Fruit fly (Drosophila melanogaster) whole organism, prepupa: ENCODE measurements around the gene Pino.

Experiments used
- Blimp-1 ChIP-seq: fragments of 200-800 bp; sonication (Bioruptor generic); optimal IDR thresholded peaks from 3 replicates; lab custom pipeline; 2017; ENCODE audit warnings: missing biosample characterization, missing genetic modification characterization, mild to moderate bottlenecking, moderate library complexity, missing genetic modification reagents
- CG10631 ChIP-seq: fragments of 200-800 bp; sonication (Bioruptor generic); optimal IDR thresholded peaks from 2 replicates; lab custom pipeline; 2016; ENCODE audit warnings: missing biosample characterization, missing genetic modification characterization
- CG11902 ChIP-seq: fragments of 200-800 bp; sonication (Bioruptor generic); optimal IDR thresholded peaks from 3 replicates; lab custom pipeline; 2016; ENCODE audit warnings: missing biosample characterization, missing genetic modification characterization
- CG16779 ChIP-seq: fragments of 200-800 bp; sonication (Bioruptor generic); optimal IDR thresholded peaks from 3 replicates; lab custom pipeline; 2017; ENCODE audit warnings: missing biosample characterization, mild to moderate bottlenecking, missing genetic modification characterization
- CG3032 ChIP-seq: fragments of 200-800 bp; optimal IDR thresholded peaks from 2 replicates; lab custom pipeline; 2019; ENCODE audit warnings: missing biosample characterization, mild to moderate bottlenecking, missing genetic modification characterization, moderate library complexity
- CG31627 ChIP-seq: fragments of 200-800 bp; sonication (Bioruptor generic); optimal IDR thresholded peaks from 3 replicates; lab custom pipeline; 2016; ENCODE audit warnings: missing biosample characterization, missing genetic modification characterization
- CG32006 ChIP-seq: fragments of 200-800 bp; sonication (Bioruptor generic); optimal IDR thresholded peaks from 3 replicates; lab custom pipeline; 2017; ENCODE audit warnings: missing biosample characterization, mild to moderate bottlenecking, missing genetic modification characterization
- CG34406 ChIP-seq: fragments of 200-800 bp; sonication (Bioruptor generic); optimal IDR thresholded peaks from 3 replicates; lab custom pipeline; 2016; ENCODE audit warnings: missing biosample characterization, missing genetic modification characterization
- CG3919 ChIP-seq: fragments of 200-800 bp; sonication (Bioruptor generic); optimal IDR thresholded peaks from 3 replicates; lab custom pipeline; 2016; ENCODE audit warnings: missing biosample characterization, missing genetic modification characterization
- CG4318 ChIP-seq: fragments of 200-800 bp; sonication (Bioruptor generic); optimal IDR thresholded peaks from 3 replicates; lab custom pipeline; 2017; ENCODE audit warnings: missing biosample characterization, mild to moderate bottlenecking, missing genetic modification characterization
- CG6163 ChIP-seq: fragments of 200-800 bp; sonication (Bioruptor generic); IDR thresholded peaks from 3 replicates; pipeline ENCODE4 v1.3.6; 2022; ENCODE audit warnings: missing biosample characterization, missing genetic modification characterization
- CG6276 ChIP-seq: fragments of 200-800 bp; sonication (Bioruptor generic); optimal IDR thresholded peaks from 2 replicates; lab custom pipeline; 2017; ENCODE audit warnings: missing biosample characterization, mild to moderate bottlenecking, missing genetic modification characterization
- CG6808 ChIP-seq: fragments of 200-800 bp; sonication (Bioruptor generic); optimal IDR thresholded peaks from 3 replicates; lab custom pipeline; 2017; ENCODE audit warnings: missing biosample characterization, missing genetic modification characterization, mild to moderate bottlenecking, moderate library complexity, missing genetic modification reagents
- CG6854 ChIP-seq: fragments of 200-800 bp; sonication (Bioruptor generic); optimal IDR thresholded peaks from 2 replicates; lab custom pipeline; 2017; ENCODE audit warnings: missing biosample characterization, mild to moderate bottlenecking, missing genetic modification characterization
- CG7368 ChIP-seq: fragments of 200-800 bp; sonication (Bioruptor generic); optimal IDR thresholded peaks from 3 replicates; lab custom pipeline; 2016; ENCODE audit warnings: missing biosample characterization, missing genetic modification characterization
- CG8319 ChIP-seq: fragments of 200-800 bp; sonication (Bioruptor generic); optimal IDR thresholded peaks from 3 replicates; lab custom pipeline; 2016; ENCODE audit warnings: missing biosample characterization, missing genetic modification characterization
- CG9139 ChIP-seq: fragments of 200-800 bp; sonication (Bioruptor generic); optimal IDR thresholded peaks from 3 replicates; lab custom pipeline; 2017; ENCODE audit warnings: missing biosample characterization, mild to moderate bottlenecking, missing genetic modification characterization
- Eip75B ChIP-seq: fragments of 200-800 bp; sonication (Bioruptor generic); optimal IDR thresholded peaks from 3 replicates; lab custom pipeline; 2016; ENCODE audit warnings: missing biosample characterization, missing genetic modification characterization
- Eip78C ChIP-seq: fragments of 200-800 bp; sonication (Bioruptor generic); peaks from one replicate; lab custom pipeline; 2016; ENCODE audit warnings: missing biosample characterization, missing genetic modification characterization
- Eip93F ChIP-seq: fragments of 200-800 bp; sonication (Bioruptor generic); optimal IDR thresholded peaks from 2 replicates; lab custom pipeline; 2016; ENCODE audit warnings: missing biosample characterization, mild to moderate bottlenecking, missing genetic modification characterization
- Ets21C ChIP-seq: fragments of 200-800 bp; sonication (Bioruptor generic); optimal IDR thresholded peaks from 3 replicates; lab custom pipeline; 2016; ENCODE audit warnings: missing biosample characterization, missing genetic modification characterization
- Gug ChIP-seq: fragments of 200-800 bp; sonication (Bioruptor generic); IDR thresholded peaks from 2 replicates; pipeline ENCODE4 v1.3.6; 2022; ENCODE audit warnings: missing biosample characterization, missing genetic modification characterization
- Hr39 ChIP-seq: fragments of 200-800 bp; sonication (Bioruptor generic); optimal IDR thresholded peaks from 2 replicates; lab custom pipeline; 2016; ENCODE audit warnings: missing biosample characterization, missing genetic modification characterization
- Hr4 ChIP-seq: fragments of 200-800 bp; sonication (Bioruptor generic); optimal IDR thresholded peaks from 3 replicates; lab custom pipeline; 2016; ENCODE audit warnings: missing biosample characterization, missing genetic modification characterization
- Lpt ChIP-seq: fragments of 200-800 bp; sonication (Bioruptor generic); optimal IDR thresholded peaks from 3 replicates; lab custom pipeline; 2016; ENCODE audit warnings: missing biosample characterization, missing genetic modification characterization
- OdsH ChIP-seq: fragments of 200-800 bp; sonication (Bioruptor generic); optimal IDR thresholded peaks from 3 replicates; lab custom pipeline; 2016; ENCODE audit warnings: missing biosample characterization, missing genetic modification characterization
- Smox ChIP-seq: fragments of 200-800 bp; sonication (Bioruptor generic); optimal IDR thresholded peaks from 3 replicates; lab custom pipeline; 2016; ENCODE audit warnings: missing biosample characterization, missing genetic modification characterization
- Sox14 ChIP-seq: fragments of 200-800 bp; sonication (Bioruptor generic); optimal IDR thresholded peaks from 3 replicates; lab custom pipeline; 2016; ENCODE audit warnings: missing biosample characterization, missing genetic modification characterization
- Sox15 ChIP-seq: fragments of 200-800 bp; sonication (Bioruptor generic); optimal IDR thresholded peaks from 3 replicates; lab custom pipeline; 2016; ENCODE audit warnings: missing biosample characterization, missing genetic modification characterization
- achi ChIP-seq: fragments of 200-800 bp; sonication (Bioruptor generic); optimal IDR thresholded peaks from 3 replicates; lab custom pipeline; 2016; ENCODE audit warnings: missing biosample characterization, missing genetic modification characterization
- acj6 ChIP-seq: fragments of 200-800 bp; sonication (Bioruptor generic); optimal IDR thresholded peaks from 3 replicates; lab custom pipeline; 2016; ENCODE audit warnings: missing biosample characterization, missing genetic modification characterization
- cyc ChIP-seq: fragments of 200-800 bp; sonication (Bioruptor generic); optimal IDR thresholded peaks from 3 replicates; lab custom pipeline; 2016; ENCODE audit warnings: missing biosample characterization, missing genetic modification characterization
- dac ChIP-seq: fragments of 200-800 bp; sonication (Bioruptor generic); optimal IDR thresholded peaks from 2 replicates; lab custom pipeline; 2017; ENCODE audit warnings: missing biosample characterization, mild to moderate bottlenecking, missing genetic modification characterization
- eg ChIP-seq: fragments of 200-800 bp; sonication (Bioruptor generic); IDR thresholded peaks from 3 replicates; pipeline ENCODE4 v1.3.6; 2022; ENCODE audit warnings: missing biosample characterization, missing genetic modification characterization
- esn ChIP-seq: fragments of 200-800 bp; sonication (Bioruptor generic); optimal IDR thresholded peaks from 2 replicates; lab custom pipeline; 2016; ENCODE audit warnings: missing biosample characterization, mild to moderate bottlenecking, missing genetic modification characterization, moderate library complexity
- fd59A ChIP-seq: fragments of 200-800 bp; sonication (Bioruptor generic); optimal IDR thresholded peaks from 2 replicates; lab custom pipeline; 2017; ENCODE audit warnings: missing biosample characterization, mild to moderate bottlenecking, missing genetic modification characterization, missing genetic modification reagents
- lz ChIP-seq: fragments of 200-800 bp; sonication (Bioruptor generic); optimal IDR thresholded peaks from 3 replicates; lab custom pipeline; 2016; ENCODE audit warnings: missing biosample characterization, missing genetic modification characterization
- net ChIP-seq: fragments of 200-800 bp; sonication (Bioruptor generic); optimal IDR thresholded peaks from 3 replicates; lab custom pipeline; 2016; ENCODE audit warnings: missing biosample characterization, missing genetic modification characterization
- pdm3 ChIP-seq: fragments of 200-800 bp; sonication (Bioruptor generic); optimal IDR thresholded peaks from 3 replicates; lab custom pipeline; 2016; ENCODE audit warnings: missing biosample characterization, missing genetic modification characterization
- svp ChIP-seq: fragments of 200-800 bp; sonication (Bioruptor generic); peaks from one replicate; lab custom pipeline; 2016; ENCODE audit warnings: missing biosample characterization, missing genetic modification characterization
- topi ChIP-seq: fragments of 200-800 bp; sonication (Bioruptor generic); optimal IDR thresholded peaks from 3 replicates; lab custom pipeline; 2016; ENCODE audit warnings: missing biosample characterization, missing genetic modification characterization
- vri ChIP-seq: fragments of 200-800 bp; sonication (Bioruptor generic); optimal IDR thresholded peaks from 3 replicates; lab custom pipeline; 2016; ENCODE audit warnings: missing biosample characterization, mild to moderate bottlenecking, missing genetic modification characterization

The Pino gene

dm6 chr2L:1164294-1164693 is 35.5 kb upstream of the Pino start, which contains the start of gene IntS14:
Gene IntS14, plus strand, starts transcription at chr2L:1164443.
- TF ChIP-seq Eip93F (GFP tag; lab: Kevin White, UChicago) (no peak), cyc (GFP tag; lab: Kevin White, UChicago) (no peak), net (no peak), CG3919 (no peak), CG10631 (GFP tag; lab: Kevin White, UChicago) (no peak), Hr39 (GFP tag; lab: Kevin White, UChicago) (no peak), CG16779 (tag; lab: Kevin White, UChicago) (no peak), CG6163 (GFP tag; lab: Robert Waterston, UW) (no peak), pdm3 (GFP tag; lab: Kevin White, UChicago) (no peak), topi (GFP tag; lab: Kevin White, UChicago) (no peak)

- peak; percentile 14 for TF ChIP-seq Eip75B (GFP tag; lab: Kevin White, UChicago)
- TF ChIP-seq achi = no peak
- peak; percentile 100 for TF ChIP-seq svp (GFP tag; lab: Kevin White, UChicago)
- TF ChIP-seq Eip78C (GFP tag; lab: Kevin White, UChicago) = peak; percentile 60
- TF ChIP-seq CG6854 (GFP tag; lab: Kevin White, UChicago) = no peak
- TF ChIP-seq CG4318 = no peak
These were observed 34.9 kb upstream of the Pino start, which contains the start of gene CG5080 for dm6 chr2L:1163538-1164143. Gene CG5080, minus strand, starts transcription at chr2L:1163886.

dm6 chr2L:1158519-1159319 is 30.0 kb upstream of the Pino start, which contains the start of gene Tango14:
Gene Tango14, plus strand, starts transcription at chr2L:1158661.
- TF ChIP-seq Sox15 (GFP tag; lab: Kevin White, UChicago) (no peak), Blimp-1 (GFP tag; lab: Kevin White, UChicago) (no peak), CG4318 (no peak), CG11902 (GFP tag; lab: Kevin White, UChicago) (no peak), esn (GFP tag; lab: Kevin White, UChicago) (no peak), eg (peak; percentile 35; the same call in 1 of the 3 replicates), CG34406 (GFP tag; lab: Kevin White, UChicago) (no peak), CG7368 (GFP tag; lab: Kevin White, UChicago) (no peak), CG9139 (GFP tag; lab: Kevin White, UChicago) (no peak), svp (GFP tag; lab: Kevin White, UChicago) (peak; percentile 35), Lpt (GFP tag; lab: Kevin White, UChicago) (no peak), CG6276 (no peak), CG3919 (no peak), lz (no peak), CG3032 (tag; lab: Kevin White, UChicago) (no peak), fd59A (no peak)

dm6 chr2L:1157679-1158518 is 29.1 kb upstream of the Pino start, which contains the start of gene capt:
Gene capt, minus strand, starts transcription at chr2L:1158262.
- TF ChIP-seq Hr4 (GFP tag; lab: Kevin White, UChicago) (no peak), CG7368 (GFP tag; lab: Kevin White, UChicago) (no peak), CG3919 (no peak), vri (GFP tag; lab: Kevin White, UChicago) (peak; percentile 18), Eip93F (GFP tag; lab: Kevin White, UChicago) (no peak), topi (GFP tag; lab: Kevin White, UChicago) (peak; percentile 27), CG32006 (GFP tag; lab: Kevin White, UChicago) (no peak), achi (no peak), Ets21C (GFP tag; lab: Kevin White, UChicago) (no peak), CG6808 (GFP tag; lab: Kevin White, UChicago) (peak; percentile 7), acj6 (GFP tag; lab: Kevin White, UChicago) (no peak), Sox14 (peak; percentile 33), Smox (GFP tag; lab: Kevin White, UChicago) (no peak), CG31627 (GFP tag; lab: Kevin White, UChicago) (peak; percentile 65), dac (GFP tag; lab: Kevin White, UChicago) (no peak), Lpt (GFP tag; lab: Kevin White, UChicago) (no peak), Gug (no peak), cyc (GFP tag; lab: Kevin White, UChicago) (peak; percentile 54), CG34406 (GFP tag; lab: Kevin White, UChicago) (peak; percentile 27), CG8319 (GFP tag; lab: Kevin White, UChicago) (no peak), OdsH (GFP tag; lab: Kevin White, UChicago) (no peak), CG6854 (GFP tag; lab: Kevin White, UChicago) (no peak), CG4318 (no peak)
